Worm (Caenorhabditis elegans) whole organism, young adult: ENCODE data around the gene F56C9.6.

Experiments used
- B0019.2 ChIP-seq: fragments of 200-800 bp; sonication (Bioruptor generic); conservative IDR thresholded peaks from 2 replicates; pipeline ENCODE4 v1.3.6; 2022; ENCODE audit warnings: missing genetic modification reagents, missing genetic modification characterization, missing compliant biosample characterization
- B0261.1 ChIP-seq: sonication (generic microtip); optimal IDR thresholded peaks from 2 replicates; lab custom pipeline; 2016; ENCODE audit warnings: mild to moderate bottlenecking, missing genetic modification characterization, moderate library complexity, missing compliant biosample characterization
- C06A6.2 ChIP-seq: fragments of 200-800 bp; sonication (Bioruptor generic); conservative IDR thresholded peaks from 2 replicates; pipeline ENCODE4 v1.3.6; 2022; ENCODE audit warnings: missing genetic modification characterization, missing compliant biosample characterization
- C17E4.6 ChIP-seq: fragments of 200-800 bp; sonication (Bioruptor generic); IDR thresholded peaks from 2 replicates; pipeline ENCODE4 v1.3.6; 2022; ENCODE audit warnings: missing genetic modification reagents, missing genetic modification characterization, missing compliant biosample characterization
- D2030.7 ChIP-seq: fragments of 200-800 bp; sonication (Bioruptor generic); IDR thresholded peaks from 2 replicates; pipeline ENCODE4 v1.3.6; 2022; ENCODE audit warnings: missing genetic modification reagents, missing genetic modification characterization, missing compliant biosample characterization
- F23B12.7 ChIP-seq: sonication (generic microtip); optimal IDR thresholded peaks from 2 replicates; lab custom pipeline; 2017; ENCODE audit warnings: missing genetic modification characterization, mild to moderate bottlenecking, missing compliant biosample characterization, antibody characterized with exemption, moderate library complexity; ENCODE audit not compliant: insufficient read depth
- F33H1.4 ChIP-seq: fragments of 200-800 bp; sonication (Bioruptor generic); IDR thresholded peaks from 2 replicates; pipeline ENCODE4 v1.3.6; 2022; ENCODE audit warnings: missing genetic modification reagents, missing genetic modification characterization, missing compliant biosample characterization
- F37B4.10 ChIP-seq: fragments of 200-800 bp; sonication (Bioruptor generic); IDR thresholded peaks from 2 replicates; pipeline ENCODE4 v1.3.6; 2022; ENCODE audit warnings: missing genetic modification characterization, missing compliant biosample characterization
- F55B11.4 ChIP-seq: sonication (generic microtip); optimal IDR thresholded peaks from 2 replicates; lab custom pipeline; 2016; ENCODE audit warnings: missing compliant biosample characterization, missing genetic modification characterization, borderline replicate concordance; ENCODE audit not compliant: insufficient read depth
- F57A8.1 ChIP-seq: fragments of 200-800 bp; sonication (Bioruptor generic); optimal IDR thresholded peaks from 2 replicates; lab custom pipeline; 2018; ENCODE audit warnings: mild to moderate bottlenecking, missing genetic modification characterization, moderate library complexity, missing compliant biosample characterization
- K12H6.12 ChIP-seq: fragments of 200-800 bp; sonication (Bioruptor generic); optimal IDR thresholded peaks from 2 replicates; lab custom pipeline; 2018; ENCODE audit warnings: mild to moderate bottlenecking, missing genetic modification characterization, missing compliant biosample characterization
- T26A5.8 ChIP-seq: sonication (generic microtip); optimal IDR thresholded peaks from 2 replicates; lab custom pipeline; 2016; ENCODE audit warnings: missing genetic modification characterization, missing compliant biosample characterization
- Y56A3A.18 ChIP-seq: fragments of 200-800 bp; sonication (Bioruptor generic); IDR thresholded peaks from 2 replicates; pipeline ENCODE4 v1.3.6; 2022; ENCODE audit warnings: missing genetic modification reagents, missing genetic modification characterization, missing compliant biosample characterization
- atf-7 ChIP-seq: sonication (generic microtip); optimal IDR thresholded peaks from 2 replicates; lab custom pipeline; 2017; ENCODE audit warnings: mild to moderate bottlenecking, missing genetic modification characterization, missing compliant biosample characterization
- athp-1 ChIP-seq: sonication (generic microtip); optimal IDR thresholded peaks from 2 replicates; lab custom pipeline; 2017; ENCODE audit warnings: mild to moderate bottlenecking, missing genetic modification characterization, missing compliant biosample characterization
- attf-6 ChIP-seq: fragments of 200-800 bp; sonication (Bioruptor generic); IDR thresholded peaks from 2 replicates; pipeline ENCODE4 v1.3.6; 2022; ENCODE audit warnings: missing genetic modification reagents, missing genetic modification characterization, missing compliant biosample characterization
- bed-2 ChIP-seq: fragments of 200-800 bp; sonication (Bioruptor generic); IDR thresholded peaks from 2 replicates; pipeline ENCODE4 v1.3.6; 2022; ENCODE audit warnings: missing genetic modification reagents, missing genetic modification characterization, missing compliant biosample characterization
- ccch-3 ChIP-seq: fragments of 200-800 bp; sonication (Bioruptor generic); optimal IDR thresholded peaks from 2 replicates; lab custom pipeline; 2018; ENCODE audit warnings: mild to moderate bottlenecking, missing genetic modification characterization, missing compliant biosample characterization
- ceh-100 ChIP-seq: fragments of 200-800 bp; sonication (Bioruptor generic); IDR thresholded peaks from 2 replicates; pipeline ENCODE4 v1.3.6; 2022; ENCODE audit warnings: missing genetic modification reagents, missing genetic modification characterization, missing compliant biosample characterization
- ceh-40 ChIP-seq: fragments of 200-800 bp; sonication (Bioruptor generic); IDR thresholded peaks from 2 replicates; pipeline ENCODE4 v1.3.6; 2022; ENCODE audit warnings: missing genetic modification characterization, missing compliant biosample characterization
- ceh-58 ChIP-seq: fragments of 200-800 bp; sonication (Bioruptor generic); IDR thresholded peaks from 2 replicates; pipeline ENCODE4 v1.3.6; 2022; ENCODE audit warnings: missing genetic modification characterization, missing compliant biosample characterization
- ceh-79 ChIP-seq: sonication (generic microtip); optimal IDR thresholded peaks from 2 replicates; lab custom pipeline; 2017; ENCODE audit warnings: mild to moderate bottlenecking, missing genetic modification characterization, missing compliant biosample characterization
- ceh-91 ChIP-seq: fragments of 200-800 bp; sonication (Bioruptor generic); IDR thresholded peaks from 2 replicates; pipeline ENCODE4 v1.3.6; 2022; ENCODE audit warnings: missing genetic modification reagents, missing genetic modification characterization, missing compliant biosample characterization
- chd-7 ChIP-seq: sonication (generic microtip); optimal IDR thresholded peaks from 2 replicates; lab custom pipeline; 2016; ENCODE audit warnings: mild to moderate bottlenecking, missing genetic modification characterization, moderate library complexity, missing compliant biosample characterization
- dox-1 ChIP-seq: fragments of 200-800 bp; sonication (Bioruptor generic); IDR thresholded peaks from 2 replicates; pipeline ENCODE4 v1.3.6; 2022; ENCODE audit warnings: missing genetic modification reagents, missing genetic modification characterization, missing compliant biosample characterization
- dpff-1 ChIP-seq: sonication (generic microtip); optimal IDR thresholded peaks from 2 replicates; lab custom pipeline; 2017; ENCODE audit warnings: mild to moderate bottlenecking, missing genetic modification characterization, missing compliant biosample characterization
- egl-18 ChIP-seq: fragments of 200-800 bp; sonication (Bioruptor generic); IDR thresholded peaks from 2 replicates; pipeline ENCODE4 v1.3.6; 2022; ENCODE audit warnings: missing genetic modification reagents, missing genetic modification characterization, missing compliant biosample characterization
- egrh-3 ChIP-seq: fragments of 200-800 bp; sonication (Bioruptor generic); IDR thresholded peaks from 2 replicates; pipeline ENCODE4 v1.3.6; 2022; ENCODE audit warnings: missing genetic modification reagents, missing genetic modification characterization, missing compliant biosample characterization
- fkh-3 ChIP-seq: sonication (generic microtip); optimal IDR thresholded peaks from 2 replicates; lab custom pipeline; 2016; ENCODE audit warnings: mild to moderate bottlenecking, missing genetic modification characterization, missing compliant biosample characterization
- hlh-12 ChIP-seq: sonication (generic microtip); optimal IDR thresholded peaks from 2 replicates; lab custom pipeline; 2016; ENCODE audit warnings: missing genetic modification characterization, missing compliant biosample characterization
- hlh-26 ChIP-seq: fragments of 200-800 bp; sonication (Bioruptor generic); conservative IDR thresholded peaks from 2 replicates; pipeline ENCODE4 v1.3.6; 2022; ENCODE audit warnings: missing genetic modification reagents, missing genetic modification characterization, missing compliant biosample characterization
- hmg-20 ChIP-seq: fragments of 200-800 bp; sonication (Bioruptor generic); IDR thresholded peaks from 2 replicates; pipeline ENCODE4 v1.3.6; 2022; ENCODE audit warnings: missing genetic modification reagents, missing genetic modification characterization, missing compliant biosample characterization
- hrde-1 ChIP-seq: sonication (generic microtip); optimal IDR thresholded peaks from 2 replicates; lab custom pipeline; 2016; ENCODE audit warnings: missing genetic modification characterization, mild to moderate bottlenecking, missing compliant biosample characterization, moderate library complexity, missing genotype, missing genetic modification reagents, borderline replicate concordance
- hsf-1 ChIP-seq: fragments of 200-800 bp; sonication (Bioruptor generic); IDR thresholded peaks from 2 replicates; pipeline ENCODE4 v1.3.6; 2022; ENCODE audit warnings: missing genetic modification reagents, missing genetic modification characterization, missing compliant biosample characterization
- lin-26 ChIP-seq: fragments of 200-800 bp; sonication (Bioruptor generic); IDR thresholded peaks from 2 replicates; pipeline ENCODE4 v1.3.6; 2022; ENCODE audit warnings: missing genetic modification reagents, missing genetic modification characterization, missing compliant biosample characterization
- lin-40 ChIP-seq: sonication (generic microtip); optimal IDR thresholded peaks from 2 replicates; lab custom pipeline; 2016; ENCODE audit warnings: missing genetic modification characterization, mild to moderate bottlenecking, missing compliant biosample characterization, missing genotype, missing genetic modification reagents
- lin-54 ChIP-seq: fragments of 200-800 bp; sonication (Bioruptor generic); optimal IDR thresholded peaks from 2 replicates; lab custom pipeline; 2018; ENCODE audit warnings: mild to moderate bottlenecking, missing genetic modification characterization, missing compliant biosample characterization
- nhr-80 ChIP-seq: sonication (generic microtip); optimal IDR thresholded peaks from 2 replicates; lab custom pipeline; 2016; ENCODE audit warnings: missing genetic modification characterization, missing compliant biosample characterization
- nhr-90 ChIP-seq: sonication (generic microtip); optimal IDR thresholded peaks from 2 replicates; lab custom pipeline; 2016; ENCODE audit warnings: missing genotype, mild to moderate bottlenecking, missing genetic modification characterization, missing compliant biosample characterization
- repo-1 ChIP-seq: sonication (generic microtip); optimal IDR thresholded peaks from 2 replicates; lab custom pipeline; 2017; ENCODE audit warnings: mild to moderate bottlenecking, missing genetic modification characterization, missing compliant biosample characterization
- sdz-38 ChIP-seq: sonication (generic microtip); optimal IDR thresholded peaks from 2 replicates; lab custom pipeline; 2016; ENCODE audit warnings: missing genotype, missing genetic modification characterization, missing compliant biosample characterization
- snpc-1.1 ChIP-seq: sonication (generic microtip); optimal IDR thresholded peaks from 2 replicates; lab custom pipeline; 2017; ENCODE audit warnings: missing genetic modification characterization, mild to moderate bottlenecking, missing compliant biosample characterization, antibody characterized with exemption, moderate library complexity, missing genotype, missing genetic modification reagents; ENCODE audit not compliant: insufficient read depth
- snpc-1.3 ChIP-seq: sonication (generic microtip); optimal IDR thresholded peaks from 2 replicates; lab custom pipeline; 2017; ENCODE audit warnings: missing genetic modification characterization, mild to moderate bottlenecking, missing compliant biosample characterization, antibody characterized with exemption, moderate library complexity, missing genotype, missing genetic modification reagents; ENCODE audit not compliant: insufficient read depth
- snpc-3.4 ChIP-seq: sonication (generic microtip); optimal IDR thresholded peaks from 2 replicates; lab custom pipeline; 2017; ENCODE audit warnings: missing genetic modification characterization, mild to moderate bottlenecking, missing compliant biosample characterization, antibody characterized with exemption, moderate library complexity, missing genotype, missing genetic modification reagents
- somi-1 ChIP-seq: fragments of 200-800 bp; sonication (Bioruptor generic); optimal IDR thresholded peaks from 2 replicates; lab custom pipeline; 2018; ENCODE audit warnings: mild to moderate bottlenecking, missing genetic modification characterization, missing compliant biosample characterization
- sptf-2 ChIP-seq: fragments of 200-800 bp; sonication (Bioruptor generic); optimal IDR thresholded peaks from 2 replicates; lab custom pipeline; 2018; ENCODE audit warnings: mild to moderate bottlenecking, missing genetic modification characterization, missing compliant biosample characterization
- tlf-1 ChIP-seq: fragments of 200-800 bp; sonication (Bioruptor generic); optimal IDR thresholded peaks from 2 replicates; lab custom pipeline; 2018; ENCODE audit warnings: mild to moderate bottlenecking, missing genetic modification characterization, missing compliant biosample characterization
- xnd-1 ChIP-seq: sonication (generic microtip); optimal IDR thresholded peaks from 2 replicates; lab custom pipeline; 2016; ENCODE audit warnings: missing genotype, missing genetic modification reagents, missing genetic modification characterization, missing compliant biosample characterization
- ztf-22 ChIP-seq: fragments of 200-800 bp; sonication (Bioruptor generic); optimal IDR thresholded peaks from 2 replicates; lab custom pipeline; 2018; ENCODE audit warnings: mild to moderate bottlenecking, missing genetic modification characterization, moderate library complexity, missing compliant biosample characterization
- ztf-26 ChIP-seq: sonication (generic microtip); optimal IDR thresholded peaks from 2 replicates; lab custom pipeline; 2017; ENCODE audit warnings: missing genetic modification characterization, missing compliant biosample characterization

Gene F56C9.6

ce11 chrIII:7272088-7272487 lies 38.5 kb downstream of the F56C9.6 start:
- no peak for TF ChIP-seq F57A8.1
- TF ChIP-seq K12H6.12, result peak; percentile 60
- TF ChIP-seq ztf-26 (tag; lab: Kevin White, UChicago), result no peak
- no peak for TF ChIP-seq ceh-40 (GFP tag; lab: Robert Waterston, UW)
- no peak for TF ChIP-seq sptf-2 (GFP tag; lab: Kevin White, UChicago)
- TF ChIP-seq lin-54 (GFP tag; lab: Kevin White, UChicago), result peak; percentile 20
- no peak for TF ChIP-seq T26A5.8 (tag; lab: Kevin White, UChicago)
- no peak for TF ChIP-seq repo-1 (tag; lab: Kevin White, UChicago)
- TF ChIP-seq ceh-79, result no peak
- TF ChIP-seq lin-26 (GFP tag; lab: Robert Waterston, UW), result peak; percentile 46; the same call in 1 of the 2 replicates
- TF ChIP-seq B0261.1 (tag; lab: Kevin White, UChicago), result no peak
- TF ChIP-seq C06A6.2, result no peak
- no peak for TF ChIP-seq attf-6
- TF ChIP-seq D2030.7 (GFP tag; lab: Robert Waterston, UW), result no peak
- no peak for TF ChIP-seq ccch-3 (GFP tag; lab: Kevin White, UChicago)
- no peak for TF ChIP-seq hmg-20
- TF ChIP-seq ceh-91, result no peak
- TF ChIP-seq bed-2 (GFP tag; lab: Robert Waterston, UW), result no peak
- TF ChIP-seq nhr-80, result peak; percentile 27
- TF ChIP-seq ceh-58 (GFP tag; lab: Robert Waterston, UW), result no peak
- TF ChIP-seq hlh-12 (tag; lab: Kevin White, UChicago), result no peak
- no peak for TF ChIP-seq hlh-26 (GFP tag; lab: Robert Waterston, UW)
- no peak for TF ChIP-seq snpc-1.3 (tag; lab: Kevin White, UChicago)
- 0 out of 2 replicates have a peak, but pooled peaks have one; percentile 9 for TF ChIP-seq F33H1.4 (GFP tag; lab: Robert Waterston, UW)
- TF ChIP-seq athp-1 (tag; lab: Kevin White, UChicago), result no peak
- TF ChIP-seq F55B11.4 (tag; lab: Kevin White, UChicago), result no peak
- no peak for TF ChIP-seq C17E4.6 (GFP tag; lab: Robert Waterston, UW)
- peak; percentile 43; the same call in 1 of the 2 replicates for TF ChIP-seq dox-1 (GFP tag; lab: Robert Waterston, UW)
- no peak for TF ChIP-seq hsf-1
- TF ChIP-seq lin-40 (tag; lab: Kevin White, UChicago), result no peak
- TF ChIP-seq dpff-1, result no peak
- TF ChIP-seq atf-7 (tag; lab: Kevin White, UChicago), result peak; percentile 53
- no peak for TF ChIP-seq egl-18 (GFP tag; lab: Robert Waterston, UW)
- no peak for TF ChIP-seq F37B4.10 (GFP tag; lab: Robert Waterston, UW)
- TF ChIP-seq B0019.2 (GFP tag; lab: Robert Waterston, UW), result no peak
- no peak for TF ChIP-seq F23B12.7 (tag; lab: Kevin White, UChicago)
- TF ChIP-seq egrh-3 (GFP tag; lab: Robert Waterston, UW), result no peak
- TF ChIP-seq snpc-3.4, result no peak
- TF ChIP-seq xnd-1 (tag; lab: Kevin White, UChicago), result no peak
- no peak for TF ChIP-seq hrde-1 (tag; lab: Kevin White, UChicago)
- no peak for TF ChIP-seq snpc-1.1 (tag; lab: Kevin White, UChicago)
- TF ChIP-seq tlf-1 (GFP tag; lab: Kevin White, UChicago), result no peak
- no peak for TF ChIP-seq nhr-90
- no peak for TF ChIP-seq ceh-100 (GFP tag; lab: Robert Waterston, UW)
- no peak for TF ChIP-seq somi-1 (GFP tag; lab: Kevin White, UChicago)
- TF ChIP-seq fkh-3, result no peak
- TF ChIP-seq ztf-22 (GFP tag; lab: Kevin White, UChicago), result no peak
- no peak for TF ChIP-seq sdz-38 (tag; lab: Kevin White, UChicago)
- no peak for TF ChIP-seq Y56A3A.18 (GFP tag; lab: Robert Waterston, UW)
- peak; percentile 61 for TF ChIP-seq chd-7 (tag; lab: Kevin White, UChicago)
